Worm (Caenorhabditis elegans): ENCODE measurements around the gene dtmk-1.

- TF ChIP-seq flt-1 (GFP tag; IDR thresholded peaks at IDR 0.05) (no peak), ref-1 (GFP tag; conservative IDR thresholded peaks at IDR 0.05) (no peak), med-1 (GFP tag; optimal IDR thresholded peaks at IDR 0.05; ENCODE audit: insufficient read depth) (no peak), T22C8.4 (GFP tag; IDR thresholded peaks at IDR 0.05) (no peak), tab-1 (GFP tag; IDR thresholded peaks at IDR 0.05) (no peak), ztf-23 (GFP tag; IDR thresholded peaks at IDR 0.05) (no peak), klf-2 (GFP tag; conservative IDR thresholded peaks at IDR 0.05) (no peak)
Measured at ce11 chrII:9931476-9931875, 35.4 kb downstream of the dtmk-1 start, which contains the start of gene pho-11.

All from whole organism, midembryonic.